1 fruit fly cellular context compared by ENCODE assay signal in the genomic region with DNA sequence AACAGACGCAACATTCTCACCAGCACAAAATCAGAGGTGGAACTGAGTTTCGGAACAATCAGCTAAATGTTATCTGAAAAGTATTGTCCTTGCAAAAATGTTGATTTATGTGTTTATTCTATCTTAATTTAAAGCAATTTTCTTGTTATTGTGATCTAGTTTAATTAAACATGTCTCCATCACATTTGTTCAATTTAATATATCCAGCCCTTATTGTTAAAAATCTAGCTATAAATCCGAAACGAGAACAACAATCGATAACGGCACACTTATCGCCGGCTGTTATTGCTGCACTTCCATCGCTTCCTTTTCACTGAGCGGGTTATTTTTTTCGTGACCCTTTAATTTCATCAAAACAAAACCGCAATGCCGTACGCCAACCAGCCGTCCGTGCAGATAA.
TF ChIP-seq lines count a peak whose summit lies in the region.

Gene GatC (minus strand): TSS at position 48 of the 400 bp plus-strand sequence.
Gene PolG2 (minus strand): TSS at position 48 of the 400 bp plus-strand sequence.
Gene Polr2C (plus strand): TSS at position 280 of the 400 bp plus-strand sequence.

TF ChIP-seq in whole organism, embryonic, 481 proteins besides CTCF, POLR2A, EP300 and RAD21 (continued from another document and continues in another):
- TF ChIP-seq tin (GFP tag; optimal IDR thresholded peaks at IDR 0.05; lab: Kevin White, UChicago) (peak; percentile 2), fu2 (GFP tag; optimal IDR thresholded peaks at IDR 0.05; lab: Kevin White, UChicago) (peak; percentile 32), CG2129 (GFP tag; IDR thresholded peaks at IDR 0.05; lab: Robert Waterston, UW; ENCODE audit: partially characterized antibody) (peak; percentile 52), fd3F (GFP tag; optimal IDR thresholded peaks at IDR 0.05; lab: Kevin White, UChicago) (no peak), CG17568 (GFP tag; optimal IDR thresholded peaks at IDR 0.05; lab: Kevin White, UChicago) (no peak), CG9817 (tag; optimal IDR thresholded peaks at IDR 0.05; lab: Kevin White, UChicago) (peak; percentile 40), Aef1 (GFP tag; IDR thresholded peaks at IDR 0.05; lab: Robert Waterston, UW) (no peak), chif (GFP tag; optimal IDR thresholded peaks at IDR 0.05; lab: Kevin White, UChicago) (peak in 1 of 2 experiments; percentile 47), CG12769 (tag; optimal IDR thresholded peaks at IDR 0.05; lab: Kevin White, UChicago) (no peak), CG14667 (GFP tag; IDR thresholded peaks at IDR 0.05; lab: Robert Waterston, UW) (no peak), CG3847 (GFP tag; IDR thresholded peaks at IDR 0.05; lab: Robert Waterston, UW) (peak; percentile 27; the same call in 1 of the 2 replicates), CG14441 (GFP tag; IDR thresholded peaks at IDR 0.05; lab: Robert Waterston, UW) (no peak), CG9437 (GFP tag; optimal IDR thresholded peaks at IDR 0.05; lab: Kevin White, UChicago) (no peak), Camta (GFP tag; optimal IDR thresholded peaks at IDR 0.05; lab: Kevin White, UChicago) (no peak), salm (tag; optimal IDR thresholded peaks at IDR 0.05; lab: Kevin White, UChicago) (no peak), pita (GFP tag; optimal IDR thresholded peaks at IDR 0.05; lab: Kevin White, UChicago) (no peak), CG2875 (GFP tag; optimal IDR thresholded peaks at IDR 0.05; lab: Kevin White, UChicago) (no peak), Xrp1 (GFP tag; IDR thresholded peaks at IDR 0.05; lab: Robert Waterston, UW) (no peak), esg (GFP tag; conservative IDR thresholded peaks at IDR 0.05; lab: Robert Waterston, UW) (peak; percentile 37; the same call in 1 of the 2 replicates), CG34224 (GFP tag; IDR thresholded peaks at IDR 0.05; lab: Robert Waterston, UW; ENCODE audit: partially characterized antibody) (peak; percentile 94), zfh2 (GFP tag; optimal IDR thresholded peaks at IDR 0.05; lab: Kevin White, UChicago) (peak; percentile 55), stwl (tag; optimal IDR thresholded peaks at IDR 0.05; lab: Kevin White, UChicago) (peak; percentile 68), CG4282 (GFP tag; optimal IDR thresholded peaks at IDR 0.05; lab: Kevin White, UChicago) (no peak), knrl (GFP tag; IDR thresholded peaks at IDR 0.05; lab: Robert Waterston, UW; ENCODE audit: partially characterized antibody) (peak; percentile 81), Deaf1 (tag; optimal IDR thresholded peaks at IDR 0.05; lab: Kevin White, UChicago) (no peak), exex (tag; optimal IDR thresholded peaks at IDR 0.05; lab: Kevin White, UChicago) (no peak), Atf3 (GFP tag; optimal IDR thresholded peaks at IDR 0.05; lab: Kevin White, UChicago) (peak; percentile 35), CG17612 (GFP tag; IDR thresholded peaks at IDR 0.05; lab: Robert Waterston, UW) (no peak), CG1647 (GFP tag; optimal IDR thresholded peaks at IDR 0.05; lab: Kevin White, UChicago) (no peak), Dip2 (GFP tag; IDR thresholded peaks at IDR 0.05; lab: Robert Waterston, UW) (no peak), Rfx (GFP tag; IDR thresholded peaks at IDR 0.05; lab: Robert Waterston, UW) (peak; percentile 69), tx (GFP tag; optimal IDR thresholded peaks at IDR 0.05; lab: Kevin White, UChicago) (peak; percentile 23), Blimp-1 (GFP tag; optimal IDR thresholded peaks at IDR 0.05; lab: Kevin White, UChicago) (no peak), cas (GFP tag; IDR thresholded peaks at IDR 0.05; lab: Robert Waterston, UW) (no peak), gce (GFP tag; IDR thresholded peaks at IDR 0.05; lab: Robert Waterston, UW) (no peak), CG14014 (GFP tag; IDR thresholded peaks at IDR 0.05; lab: Robert Waterston, UW) (peak; percentile 43; the same call in 1 of the 2 replicates), Asciz (GFP tag; optimal IDR thresholded peaks at IDR 0.05; lab: Kevin White, UChicago) (no peak), otp (GFP tag; IDR thresholded peaks at IDR 0.05; lab: Robert Waterston, UW) (no peak), sob (GFP tag; IDR thresholded peaks at IDR 0.05; lab: Robert Waterston, UW) (peak; percentile 72), tgo (GFP tag; IDR thresholded peaks at IDR 0.05; lab: Robert Waterston, UW) (peak; percentile 38; the same call in 1 of the 3 replicates), CG2199 (GFP tag; IDR thresholded peaks at IDR 0.05; lab: Robert Waterston, UW) (no peak), mirr (GFP tag; optimal IDR thresholded peaks at IDR 0.05; lab: Kevin White, UChicago) (no peak), aop (GFP tag; IDR thresholded peaks at IDR 0.05; lab: Robert Waterston, UW) (no peak), croc (GFP tag; conservative IDR thresholded peaks at IDR 0.05; lab: Robert Waterston, UW) (no peak), z (GFP tag; IDR thresholded peaks at IDR 0.05; lab: Robert Waterston, UW) (no peak), nerfin-2 (GFP tag; IDR thresholded peaks at IDR 0.05; lab: Robert Waterston, UW; ENCODE audit: partially characterized antibody) (peak; percentile 81), MTF-1 (GFP tag; optimal IDR thresholded peaks at IDR 0.05; lab: Kevin White, UChicago; ENCODE audit: borderline replicate concordance) (no peak), Nf-YA (GFP tag; IDR thresholded peaks at IDR 0.05; lab: Robert Waterston, UW) (no peak), bab2 (GFP tag; optimal IDR thresholded peaks at IDR 0.05; lab: Kevin White, UChicago) (peak; percentile 41), eyg (GFP tag; optimal IDR thresholded peaks at IDR 0.05; lab: Kevin White, UChicago) (no peak), gt (GFP tag; IDR thresholded peaks at IDR 0.05; lab: Robert Waterston, UW) (no peak), CG12104 (GFP tag; optimal IDR thresholded peaks at IDR 0.05; lab: Kevin White, UChicago) (no peak), CG6175 (GFP tag; IDR thresholded peaks at IDR 0.05; lab: Robert Waterston, UW) (no peak), YL-1 (GFP tag; optimal IDR thresholded peaks at IDR 0.05; lab: Kevin White, UChicago) (peak; percentile 62), CG1024 (GFP tag; IDR thresholded peaks at IDR 0.05; lab: Robert Waterston, UW) (no peak), Meics (GFP tag; optimal IDR thresholded peaks at IDR 0.05; lab: Kevin White, UChicago) (no peak), Gug (GFP tag; IDR thresholded peaks at IDR 0.05; lab: Robert Waterston, UW) (no peak; the same call in 3 of the 4 replicates), slbo (GFP tag; IDR thresholded peaks at IDR 0.05; lab: Robert Waterston, UW) (peak; percentile 76), lbe (GFP tag; optimal IDR thresholded peaks at IDR 0.05; lab: Kevin White, UChicago) (no peak), CG13287 (GFP tag; IDR thresholded peaks at IDR 0.05; lab: Robert Waterston, UW; ENCODE audit: partially characterized antibody) (peak; percentile 89), grn (GFP tag; optimal IDR thresholded peaks at IDR 0.05; lab: Kevin White, UChicago) (no peak), Dfd (GFP tag; optimal IDR thresholded peaks at IDR 0.05; lab: Kevin White, UChicago) (no peak), ab (GFP tag; optimal IDR thresholded peaks at IDR 0.05; lab: Kevin White, UChicago) (peak; percentile 14), Scr (GFP tag; IDR thresholded peaks at IDR 0.05; lab: Robert Waterston, UW; ENCODE audit: partially characterized antibody) (peak; percentile 79), hbn (GFP tag; IDR thresholded peaks at IDR 0.05; lab: Robert Waterston, UW; ENCODE audit: partially characterized antibody) (peak; percentile 79), caup (GFP tag; optimal IDR thresholded peaks at IDR 0.05; lab: Kevin White, UChicago; ENCODE audit: severe bottlenecking) (no peak), H2.0 (GFP tag; IDR thresholded peaks at IDR 0.05; lab: Robert Waterston, UW) (peak; percentile 31; the same call in 1 of the 2 replicates), CG12659 (GFP tag; optimal IDR thresholded peaks at IDR 0.05; lab: Kevin White, UChicago) (peak; percentile 75), CG8765 (GFP tag; IDR thresholded peaks at IDR 0.05; lab: Robert Waterston, UW) (no peak), CG17186 (GFP tag; optimal IDR thresholded peaks at IDR 0.05; lab: Kevin White, UChicago) (peak; percentile 63), B-H2 (GFP tag; optimal IDR thresholded peaks at IDR 0.05; lab: Kevin White, UChicago) (peak; percentile 22), CG11695 (GFP tag; IDR thresholded peaks at IDR 0.05; lab: Robert Waterston, UW) (no peak), tll (GFP tag; optimal IDR thresholded peaks at IDR 0.05; lab: Kevin White, UChicago) (no peak), hb (GFP tag; IDR thresholded peaks at IDR 0.05; lab: Robert Waterston, UW; ENCODE audit: partially characterized antibody) (peak; percentile 67; the same call in 2 of the 3 replicates), CG12155 (GFP tag; optimal IDR thresholded peaks at IDR 0.05; lab: Kevin White, UChicago) (peak; percentile 25), zen (tag; optimal IDR thresholded peaks at IDR 0.05; lab: Kevin White, UChicago) (no peak), cg (GFP tag; optimal IDR thresholded peaks at IDR 0.05; lab: Kevin White, UChicago) (no peak), sens (GFP tag; lab: Kevin White, UChicago) (peak; percentile 89), prd (optimal IDR thresholded peaks at IDR 0.05; lab: Kevin White, UChicago) (no peak), prd (GFP tag; IDR thresholded peaks at IDR 0.05; lab: Robert Waterston, UW) (peak; percentile 47; the same call in 2 of the 3 replicates), CG4854 (GFP tag; optimal IDR thresholded peaks at IDR 0.05; lab: Kevin White, UChicago) (peak; percentile 2), CG18011 (GFP tag; optimal IDR thresholded peaks at IDR 0.05; lab: Kevin White, UChicago) (peak; percentile 97), Bgb (GFP tag; IDR thresholded peaks at IDR 0.05; lab: Robert Waterston, UW; ENCODE audit: partially characterized antibody) (peak; percentile 82), CG32772 (GFP tag; IDR thresholded peaks at IDR 0.05; lab: Robert Waterston, UW) (no peak), CG15479 (GFP tag; optimal IDR thresholded peaks at IDR 0.05; lab: Kevin White, UChicago) (no peak), lab (GFP tag; optimal IDR thresholded peaks at IDR 0.05; lab: Kevin White, UChicago) (no peak), lola (GFP tag; optimal IDR thresholded peaks at IDR 0.05; lab: Kevin White, UChicago) (peak in 1 of 3 experiments; percentile 39), CG18476 (GFP tag; optimal IDR thresholded peaks at IDR 0.05; lab: Kevin White, UChicago) (no peak), NfI (GFP tag; optimal IDR thresholded peaks at IDR 0.05; lab: Kevin White, UChicago) (peak; percentile 60), Sox100B (GFP tag; optimal IDR thresholded peaks at IDR 0.05; lab: Kevin White, UChicago) (no peak), Bdp1 (GFP tag; optimal IDR thresholded peaks at IDR 0.05; lab: Kevin White, UChicago) (peak; percentile 28), tup (GFP tag; optimal IDR thresholded peaks at IDR 0.05; lab: Kevin White, UChicago) (no peak), ci (GFP tag; IDR thresholded peaks at IDR 0.05; lab: Robert Waterston, UW) (peak; percentile 49), gem (tag; optimal IDR thresholded peaks at IDR 0.05; lab: Kevin White, UChicago) (no peak), bowl (GFP tag; IDR thresholded peaks at IDR 0.05; lab: Robert Waterston, UW) (0 out of 2 replicates have a peak, but pooled peaks have one; percentile 4), Med (GFP tag; lab: Kevin White, UChicago) (peak; percentile 81), so (GFP tag; IDR thresholded peaks at IDR 0.05; lab: Robert Waterston, UW) (no peak), mam (GFP tag; optimal IDR thresholded peaks at IDR 0.05; lab: Kevin White, UChicago) (peak; percentile 63), CG31388 (GFP tag; optimal IDR thresholded peaks at IDR 0.05; lab: Kevin White, UChicago) (no peak), al (GFP tag; IDR thresholded peaks at IDR 0.05; lab: Robert Waterston, UW) (peak; percentile 33; the same call in 1 of the 2 replicates), pzg (GFP tag; optimal IDR thresholded peaks at IDR 0.05; lab: Kevin White, UChicago) (peak; percentile 72), zfh1 (GFP tag; IDR thresholded peaks at IDR 0.05; lab: Robert Waterston, UW) (peak; percentile 52; the same call in 1 of the 3 replicates), CkIIα-i1 (GFP tag; IDR thresholded peaks at IDR 0.05; lab: Robert Waterston, UW) (no peak), CG8944 (GFP tag; optimal IDR thresholded peaks at IDR 0.05; lab: Kevin White, UChicago) (peak; percentile 43), CG3281 (GFP tag; optimal IDR thresholded peaks at IDR 0.05; lab: Kevin White, UChicago) (no peak), fd64A (GFP tag; optimal IDR thresholded peaks at IDR 0.05; lab: Kevin White, UChicago) (no peak), CG7357 (GFP tag; IDR thresholded peaks at IDR 0.05; lab: Robert Waterston, UW) (peak; percentile 82), CG2202 (tag; optimal IDR thresholded peaks at IDR 0.05; lab: Kevin White, UChicago) (no peak), Chrac-16 (GFP tag; optimal IDR thresholded peaks at IDR 0.05; lab: Kevin White, UChicago) (no peak), NFAT (GFP tag; IDR thresholded peaks at IDR 0.05; lab: Robert Waterston, UW) (no peak), CG9932 (GFP tag; IDR thresholded peaks at IDR 0.05; lab: Robert Waterston, UW) (peak; percentile 78), amos (GFP tag; IDR thresholded peaks at IDR 0.05; lab: Robert Waterston, UW; ENCODE audit: partially characterized antibody) (peak; percentile 79; the same call in 1 of the 2 replicates), CG6791 (GFP tag; IDR thresholded peaks at IDR 0.05; lab: Robert Waterston, UW; ENCODE audit: partially characterized antibody) (peak; percentile 77), sisA (GFP tag; IDR thresholded peaks at IDR 0.05; lab: Robert Waterston, UW) (no peak), Sin3A (optimal IDR thresholded peaks at IDR 0.05; lab: Kevin White, UChicago) (peak; percentile 77), chinmo (GFP tag; IDR thresholded peaks at IDR 0.05; lab: Robert Waterston, UW; ENCODE audit: partially characterized antibody) (peak; percentile 84), CG6683 (GFP tag; optimal IDR thresholded peaks at IDR 0.05; lab: Kevin White, UChicago) (no peak), row (GFP tag; IDR thresholded peaks at IDR 0.05; lab: Robert Waterston, UW) (peak; percentile 92), CG1529 (GFP tag; optimal IDR thresholded peaks at IDR 0.05; lab: Kevin White, UChicago) (no peak), CG16813 (GFP tag; IDR thresholded peaks at IDR 0.05; lab: Robert Waterston, UW; ENCODE audit: partially characterized antibody) (peak; percentile 78), wor (GFP tag; IDR thresholded peaks at IDR 0.05; lab: Robert Waterston, UW) (no peak), Atf6 (GFP tag; IDR thresholded peaks at IDR 0.05; lab: Robert Waterston, UW) (no peak), bbx (GFP tag; IDR thresholded peaks at IDR 0.05; lab: Robert Waterston, UW; ENCODE audit: partially characterized antibody) (peak; percentile 76), CG13123 (GFP tag; optimal IDR thresholded peaks at IDR 0.05; lab: Kevin White, UChicago) (no peak), CG2712 (tag; optimal IDR thresholded peaks at IDR 0.05; lab: Kevin White, UChicago) (peak; percentile 41), Usf (GFP tag; optimal IDR thresholded peaks at IDR 0.05; lab: Kevin White, UChicago) (no peak)
